Fruit fly (Drosophila melanogaster): ENCODE measurements around the gene CG32365.

CG32365 gene

dm6 chr3L:7855778-7856625 is 12.8 kb upstream of the CG32365 start (continued):
- TF ChIP-seq pan (optimal IDR thresholded peaks at IDR 0.05) (no peak), pan (GFP tag; optimal IDR thresholded peaks at IDR 0.05 in 1 of 2, IDR thresholded peaks at IDR 0.05 in 1 of 2) (peak in 1 of 2 experiments; percentile 82), Hr3 (GFP tag; optimal IDR thresholded peaks at IDR 0.05) (peak; percentile 81), knrl (GFP tag; IDR thresholded peaks at IDR 0.05; ENCODE audit: partially characterized antibody) (no peak), Vsx1 (GFP tag; optimal IDR thresholded peaks at IDR 0.05) (peak; percentile 77), lilli (GFP tag; optimal IDR thresholded peaks at IDR 0.05) (peak; percentile 65), yki (optimal IDR thresholded peaks at IDR 0.05) (no peak), cwo (GFP tag; optimal IDR thresholded peaks at IDR 0.05) (peak; percentile 30), CG11695 (GFP tag; IDR thresholded peaks at IDR 0.05) (peak; percentile 91), CG2712 (tag; optimal IDR thresholded peaks at IDR 0.05) (peak; percentile 68), Elba2 (GFP tag; optimal IDR thresholded peaks at IDR 0.05) (no peak), Gug (GFP tag; IDR thresholded peaks at IDR 0.05) (no peak; the same call in 3 of the 4 replicates), ems (GFP tag; optimal IDR thresholded peaks at IDR 0.05) (no peak), CG12071 (GFP tag; optimal IDR thresholded peaks at IDR 0.05) (no peak), CG32767 (GFP tag; IDR thresholded peaks at IDR 0.05) (peak; percentile 93), run (tag; optimal IDR thresholded peaks at IDR 0.05) (peak; percentile 33), CG4404 (GFP tag; IDR thresholded peaks at IDR 0.05) (peak; percentile 44), CG15514 (GFP tag; optimal IDR thresholded peaks at IDR 0.05) (peak; percentile 52), CG4820 (GFP tag; optimal IDR thresholded peaks at IDR 0.05) (peak; percentile 73), CG17359 (tag; optimal IDR thresholded peaks at IDR 0.05) (peak; percentile 87), sima (GFP tag; optimal IDR thresholded peaks at IDR 0.05) (no peak), hth (optimal IDR thresholded peaks at IDR 0.05) (no peak), Sox102F (GFP tag; optimal IDR thresholded peaks at IDR 0.05) (peak; percentile 92), slp2 (GFP tag; optimal IDR thresholded peaks at IDR 0.05) (no peak), crp (GFP tag; optimal IDR thresholded peaks at IDR 0.05) (peak in 1 of 2 experiments; percentile 2), CTCF (GFP tag; optimal IDR thresholded peaks at IDR 0.05) (no peak), CG3065 (GFP tag; optimal IDR thresholded peaks at IDR 0.05) (peak; percentile 14), nerfin-1 (tag; optimal IDR thresholded peaks at IDR 0.05) (peak; percentile 64), amos (GFP tag; IDR thresholded peaks at IDR 0.05; ENCODE audit: partially characterized antibody) (no peak), Mes4 (GFP tag; optimal IDR thresholded peaks at IDR 0.05) (no peak), wek (GFP tag; optimal IDR thresholded peaks at IDR 0.05) (no peak), gsb (GFP tag; IDR thresholded peaks at IDR 0.05) (peak; percentile 55), chif (GFP tag; optimal IDR thresholded peaks at IDR 0.05) (peak in 1 of 2 experiments; percentile 24), abd-A (tag; optimal IDR thresholded peaks at IDR 0.05) (peak; percentile 30), CG31441 (GFP tag; IDR thresholded peaks at IDR 0.05) (peak; percentile 71; the same call in 1 of the 2 replicates), jing (GFP tag; optimal IDR thresholded peaks at IDR 0.05) (no peak), Dref (GFP tag; IDR thresholded peaks at IDR 0.05) (no peak), exex (tag; optimal IDR thresholded peaks at IDR 0.05) (peak; percentile 75), CG9727 (GFP tag; optimal IDR thresholded peaks at IDR 0.05) (peak; percentile 83), CHES-1-like (GFP tag; optimal IDR thresholded peaks at IDR 0.05) (no peak), Side (GFP tag; optimal IDR thresholded peaks at IDR 0.05) (no peak), seq (GFP tag; IDR thresholded peaks at IDR 0.05) (peak; percentile 74), CG33557 (GFP tag; optimal IDR thresholded peaks at IDR 0.05) (peak; percentile 56), caup (GFP tag; optimal IDR thresholded peaks at IDR 0.05; ENCODE audit: severe bottlenecking) (peak; percentile 77), CG12942 (GFP tag; optimal IDR thresholded peaks at IDR 0.05) (peak; percentile 71), CG17385 (GFP tag; optimal IDR thresholded peaks at IDR 0.05) (peak; percentile 86), MTF-1 (GFP tag; optimal IDR thresholded peaks at IDR 0.05; ENCODE audit: borderline replicate concordance) (no peak), eyg (GFP tag; optimal IDR thresholded peaks at IDR 0.05) (no peak), Hey (tag; optimal IDR thresholded peaks at IDR 0.05) (no peak), CG10462 (GFP tag; optimal IDR thresholded peaks at IDR 0.05) (peak; percentile 56)

Data from whole organism, embryonic.